Worm (Caenorhabditis elegans) whole organism, mixed stage, embryonic: ENCODE data around the gene slc-25A18.2.

Experiments used
- blmp-1 ChIP-seq: fragments of 150-350 bp; optimal IDR thresholded peaks from 2 replicates; lab custom pipeline; 2014; ENCODE audit warnings: missing biosample characterization, missing genetic modification characterization
- cnd-1 ChIP-seq: fragments of 200-800 bp; sonication (Bioruptor generic); optimal IDR thresholded peaks from 2 replicates; lab custom pipeline; 2018; ENCODE audit warnings: mild to moderate bottlenecking, missing genetic modification characterization, missing compliant biosample characterization
- mep-1 ChIP-seq: fragments of 150-350 bp; optimal IDR thresholded peaks from 2 replicates; lab custom pipeline; 2017; ENCODE audit warnings: missing biosample characterization, missing genetic modification reagents, missing genetic modification characterization, inconsistent platforms
- nhr-76 ChIP-seq: sonication (generic microtip); optimal IDR thresholded peaks from 2 replicates; lab custom pipeline; 2017; ENCODE audit warnings: missing biosample characterization, missing genetic modification characterization
- ztf-11 ChIP-seq: fragments of 150-350 bp; optimal IDR thresholded peaks from 2 replicates; lab custom pipeline; 2014; ENCODE audit warnings: missing biosample characterization, missing genetic modification characterization

ce11 chrIV:7506711-7507110 is 31.9 kb downstream of the slc-25A18.2 start:
- TF ChIP-seq cnd-1 (tag; lab: Kevin White, UChicago) (no peak), blmp-1 (no peak), nhr-76 (tag; lab: Kevin White, UChicago) (no peak), mep-1 (tag; lab: Kevin White, UChicago) (no peak), ztf-11 (tag; lab: Kevin White, UChicago) (no peak)
